Worm (Caenorhabditis elegans): ENCODE measurements around the gene slr-2.

The slr-2 gene

DNA sequence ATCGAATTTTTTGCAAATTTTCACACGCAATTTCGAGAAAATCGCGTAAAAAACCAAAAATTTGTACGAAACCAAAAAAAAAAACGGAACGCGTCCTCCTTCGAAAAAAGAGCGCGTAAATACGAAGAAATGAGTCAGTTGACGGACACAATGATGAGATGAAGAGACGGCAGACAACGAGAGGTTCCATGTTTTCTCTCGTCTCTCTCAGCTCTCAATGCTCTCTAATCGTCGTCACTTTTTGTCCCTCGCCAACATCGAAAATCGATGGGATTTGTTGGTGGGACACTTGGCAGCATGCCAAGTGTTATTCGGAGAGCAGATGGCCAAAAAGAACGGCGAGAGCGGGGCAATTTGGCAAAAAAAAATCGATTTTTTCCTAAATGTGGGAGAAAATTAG, 7.8 kb upstream of the slr-2 start (continued):
- TF ChIP-seq syd-9 (tag; optimal IDR thresholded peaks at IDR 0.05) (no peak), K02D7.2 (tag; optimal IDR thresholded peaks at IDR 0.05) (no peak), eyg-1 (tag; optimal IDR thresholded peaks at IDR 0.05) (no peak), fkh-10 (GFP tag; optimal IDR thresholded peaks at IDR 0.05) (no peak), ceh-34 (tag; optimal IDR thresholded peaks at IDR 0.05) (peak; percentile 39), pax-1 (tag; optimal IDR thresholded peaks at IDR 0.05) (no peak)

DNA sequence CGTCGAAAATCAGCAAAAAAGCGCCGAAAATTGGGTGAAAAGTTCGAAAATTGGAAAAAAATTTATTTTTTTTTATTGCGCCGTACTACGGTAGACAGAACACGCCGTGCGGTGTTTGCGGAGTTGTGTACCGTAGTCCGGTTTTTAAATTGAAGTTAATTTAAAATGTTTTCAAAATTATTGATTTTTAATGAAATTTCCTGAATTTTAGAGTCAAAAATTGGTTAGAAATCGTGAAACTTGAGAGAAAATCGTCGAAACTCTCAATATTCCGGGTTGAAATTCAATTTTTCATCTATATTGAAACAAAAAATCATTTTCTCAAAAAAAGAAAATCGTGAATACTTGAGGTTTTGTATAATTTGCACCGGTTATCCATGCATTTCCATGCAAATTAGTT, 5.1 kb upstream of the slr-2 start, which contains the start of gene nova-1:
nova-1 (minus strand) TSS at position 101 of the 400 bp plus-strand sequence.
- TF ChIP-seq che-1 (tag; optimal IDR thresholded peaks at IDR 0.05) (no peak), lim-6 (tag; optimal IDR thresholded peaks at IDR 0.05) (no peak), syd-9 (tag; optimal IDR thresholded peaks at IDR 0.05) (no peak), pax-1 (tag; optimal IDR thresholded peaks at IDR 0.05) (no peak), K09A11.1 (tag; optimal IDR thresholded peaks at IDR 0.05; ENCODE audit: insufficient read depth) (no peak), Y22D7AL.16 (tag; optimal IDR thresholded peaks at IDR 0.05) (no peak), ceh-19 (GFP tag; optimal IDR thresholded peaks at IDR 0.05) (no peak), hlh-6 (tag; optimal IDR thresholded peaks at IDR 0.05) (no peak), ceh-6 (GFP tag; optimal IDR thresholded peaks at IDR 0.05) (no peak), ceh-45 (GFP tag; IDR thresholded peaks at IDR 0.05) (no peak), lin-11 (tag; optimal IDR thresholded peaks at IDR 0.05) (no peak), gmeb-2 (tag; optimal IDR thresholded peaks at IDR 0.05) (no peak), unc-55 (GFP tag; optimal IDR thresholded peaks at IDR 0.05) (no peak), pha-2 (tag; optimal IDR thresholded peaks at IDR 0.05) (no peak), ceh-22 (tag; optimal IDR thresholded peaks at IDR 0.05) (no peak), npax-4 (tag; optimal IDR thresholded peaks at IDR 0.05) (no peak), ets-4 (tag; optimal IDR thresholded peaks at IDR 0.05) (no peak), pha-4 (tag; optimal IDR thresholded peaks at IDR 0.05) (no peak)

DNA sequence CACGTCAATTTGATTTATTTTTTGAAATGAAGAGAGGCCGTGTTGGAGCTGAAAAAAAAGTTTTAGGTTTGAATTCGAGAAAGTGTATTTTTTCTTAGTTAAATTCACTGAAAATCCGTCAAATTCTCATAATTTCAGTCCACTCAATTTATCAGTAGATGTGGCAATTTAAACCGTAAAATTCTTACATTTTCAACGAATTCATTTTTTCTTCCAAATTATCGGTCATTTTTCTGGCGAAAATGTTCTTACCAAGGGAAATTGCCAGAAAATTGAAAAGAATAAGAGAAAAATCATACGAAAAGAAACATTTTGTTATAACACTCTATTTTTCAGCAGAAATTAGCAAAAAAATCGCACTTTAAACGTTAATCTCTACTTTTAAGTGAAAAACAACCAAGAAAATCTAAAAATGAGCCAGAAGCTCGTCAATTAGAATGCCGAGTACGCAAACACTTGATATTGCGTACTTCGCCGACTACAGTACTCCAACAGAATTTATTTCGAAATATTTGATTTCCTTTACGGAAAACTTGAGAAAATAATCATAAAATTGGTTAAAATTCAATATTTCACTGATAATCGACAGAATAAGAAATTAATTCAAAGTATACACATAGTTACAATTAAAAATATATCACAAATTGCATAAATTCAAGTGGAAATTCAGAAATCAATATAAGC, 1.6 kb upstream of the slr-2 start, which contains the start of gene fbxa-106:
fbxa-106 (minus strand) TSS at position 51 of the 684 bp plus-strand sequence.
- no peak for TF ChIP-seq pax-1 (tag; optimal IDR thresholded peaks at IDR 0.05)
- no peak for TF ChIP-seq zip-5 (tag; optimal IDR thresholded peaks at IDR 0.05)
- TF ChIP-seq nfya-1 (tag; optimal IDR thresholded peaks at IDR 0.05): no peak
- TF ChIP-seq ceh-6 (GFP tag; optimal IDR thresholded peaks at IDR 0.05): no peak
- no peak for TF ChIP-seq elt-4 (tag; optimal IDR thresholded peaks at IDR 0.05)
- no peak for TF ChIP-seq hlh-15 (tag; optimal IDR thresholded peaks at IDR 0.05)
- no peak for TF ChIP-seq nhr-232 (tag; optimal IDR thresholded peaks at IDR 0.05)
- TF ChIP-seq ceh-18 (tag; optimal IDR thresholded peaks at IDR 0.05): no peak
- TF ChIP-seq ztf-16 (tag; optimal IDR thresholded peaks at IDR 0.05): no peak
- no peak for TF ChIP-seq ceh-30 (tag; optimal IDR thresholded peaks at IDR 0.05)
- no peak for TF ChIP-seq eyg-1 (tag; optimal IDR thresholded peaks at IDR 0.05)
- TF ChIP-seq elt-2 (tag; optimal IDR thresholded peaks at IDR 0.05): no peak
- no peak for TF ChIP-seq sdc-2 (tag; optimal IDR thresholded peaks at IDR 0.05)
- TF ChIP-seq ceh-34 (tag; optimal IDR thresholded peaks at IDR 0.05): no peak
- no peak for TF ChIP-seq mec-3 (tag; optimal IDR thresholded peaks at IDR 0.05; ENCODE audit: borderline replicate concordance)
- TF ChIP-seq hlh-8 (tag; optimal IDR thresholded peaks at IDR 0.05): no peak
- TF ChIP-seq ceh-2 (tag; optimal IDR thresholded peaks at IDR 0.05): no peak
- TF ChIP-seq dmd-4 (tag; optimal IDR thresholded peaks at IDR 0.05; ENCODE audit: borderline replicate concordance): no peak
- TF ChIP-seq lin-11 (tag; optimal IDR thresholded peaks at IDR 0.05): no peak

DNA sequence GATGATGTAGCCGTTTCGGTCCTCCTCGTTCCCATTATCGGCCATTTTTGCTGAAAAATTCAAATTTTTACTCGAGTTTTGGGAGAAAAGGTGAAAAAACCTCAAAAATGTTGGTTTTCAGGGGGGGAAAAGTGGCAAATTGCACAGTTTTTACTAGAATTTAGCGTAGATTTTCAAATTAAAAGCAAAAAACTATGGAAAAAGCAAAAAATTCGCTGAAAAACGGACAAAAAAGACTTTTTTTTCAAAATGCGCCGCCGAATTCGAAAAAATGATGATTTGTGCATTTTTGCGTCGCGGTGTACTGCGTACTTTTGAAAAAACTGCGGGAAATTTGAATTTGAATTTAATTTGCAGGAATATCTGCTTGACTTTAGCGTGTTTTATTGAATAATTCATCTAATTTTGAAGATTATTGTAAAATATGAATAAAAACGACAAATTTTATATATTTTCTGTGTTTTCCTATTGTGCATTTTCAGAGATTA, 705 bp upstream of the slr-2 start, which contains the start of gene Y59A8B.12:
Y59A8B.12 (minus strand) TSS at position 51 of the 488 bp plus-strand sequence.
- TF ChIP-seq ama-1 (optimal IDR thresholded peaks at IDR 0.05) (no peak), elt-2 (tag; optimal IDR thresholded peaks at IDR 0.05) (no peak), C08G9.2 (tag; optimal IDR thresholded peaks at IDR 0.05) (no peak), ceh-45 (GFP tag; IDR thresholded peaks at IDR 0.05) (no peak), unc-86 (tag; optimal IDR thresholded peaks at IDR 0.05) (no peak)

All from whole organism, late embryonic.